Fruit fly (Drosophila melanogaster) whole organism, embryonic: ENCODE measurements around the gene slf.

Source experiments
- Aef1 ChIP-seq: fragments of 200-800 bp; sonication (Bioruptor generic); IDR thresholded peaks from 3 replicates; pipeline ENCODE4 v1.3.6; 2022; ENCODE audit warnings: missing biosample characterization, missing genetic modification characterization
- Atf-2 ChIP-seq: fragments of 200-800 bp; sonication (Bioruptor generic); optimal IDR thresholded peaks from 2 replicates; lab custom pipeline; 2016; ENCODE audit warnings: missing biosample characterization, missing genetic modification characterization
- Bgb ChIP-seq: fragments of 200-800 bp; sonication (Bioruptor generic); IDR thresholded peaks from 2 replicates; pipeline ENCODE4 v1.3.6; 2022; ENCODE audit warnings: missing biosample characterization, missing genetic modification characterization; ENCODE audit not compliant: partially characterized antibody
- CG10565 ChIP-seq: fragments of 200-800 bp; sonication (Bioruptor generic); optimal IDR thresholded peaks from 3 replicates; lab custom pipeline; 2016; ENCODE audit warnings: missing biosample characterization, mild to moderate bottlenecking, missing genetic modification characterization
- CG10959 ChIP-seq: fragments of 200-800 bp; sonication (Bioruptor generic); IDR thresholded peaks from 2 replicates; pipeline ENCODE4 v1.3.6; 2022; ENCODE audit warnings: missing biosample characterization, missing genetic modification characterization
- CG1233 ChIP-seq: fragments of 200-800 bp; sonication (Bioruptor generic); optimal IDR thresholded peaks from 4 replicates; lab custom pipeline; 2018; ENCODE audit warnings: missing biosample characterization, mild to moderate bottlenecking, missing genetic modification characterization
- CG12391 ChIP-seq: fragments of 200-800 bp; sonication (Bioruptor generic); optimal IDR thresholded peaks from 3 replicates; lab custom pipeline; 2018; ENCODE audit warnings: missing biosample characterization, mild to moderate bottlenecking, missing genetic modification characterization, moderate library complexity
- CG14965 ChIP-seq: fragments of 200-800 bp; sonication (Bioruptor generic); optimal IDR thresholded peaks from 2 replicates; lab custom pipeline; 2016; ENCODE audit warnings: missing biosample characterization, missing genetic modification characterization, borderline replicate concordance
- CG16813 ChIP-seq: fragments of 200-800 bp; sonication (Bioruptor generic); IDR thresholded peaks from 3 replicates; pipeline ENCODE4 v1.3.6; 2022; ENCODE audit warnings: missing biosample characterization, missing genetic modification characterization; ENCODE audit not compliant: partially characterized antibody
- CG18262 ChIP-seq: fragments of 200-800 bp; optimal IDR thresholded peaks from 3 replicates; lab custom pipeline; 2019; ENCODE audit warnings: missing biosample characterization, mild to moderate bottlenecking, missing genetic modification characterization, moderate library complexity
- CG1832 ChIP-seq: fragments of 200-800 bp; sonication (Bioruptor generic); optimal IDR thresholded peaks from 2 replicates; lab custom pipeline; 2017; ENCODE audit warnings: missing biosample characterization, mild to moderate bottlenecking, missing genetic modification characterization, inconsistent platforms
- CG18599 ChIP-seq: fragments of 200-800 bp; sonication (Bioruptor generic); optimal IDR thresholded peaks from 3 replicates; lab custom pipeline; 2017; ENCODE audit warnings: missing biosample characterization, missing genetic modification characterization, mild to moderate bottlenecking, moderate library complexity, missing genetic modification reagents
- CG31388 ChIP-seq: fragments of 200-800 bp; sonication (Bioruptor generic); optimal IDR thresholded peaks from 2 replicates; lab custom pipeline; 2016; ENCODE audit warnings: missing biosample characterization, missing genetic modification characterization
- CG4617 ChIP-seq: fragments of 200-800 bp; sonication (Bioruptor generic); optimal IDR thresholded peaks from 3 replicates; lab custom pipeline; 2016; ENCODE audit warnings: missing biosample characterization, missing genetic modification characterization, borderline replicate concordance
- CG5180 ChIP-seq: fragments of 200-800 bp; sonication (Bioruptor generic); optimal IDR thresholded peaks from 3 replicates; lab custom pipeline; 2017; ENCODE audit warnings: missing biosample characterization, missing genetic modification characterization, mild to moderate bottlenecking, moderate library complexity, missing genetic modification reagents
- CG9797 ChIP-seq: fragments of 200-800 bp; sonication (Bioruptor generic); optimal IDR thresholded peaks from 3 replicates; lab custom pipeline; 2018; ENCODE audit warnings: missing biosample characterization, mild to moderate bottlenecking, missing genetic modification characterization
- D19B ChIP-seq: fragments of 200-800 bp; sonication (Bioruptor generic); optimal IDR thresholded peaks from 2 replicates; lab custom pipeline; 2017; ENCODE audit warnings: missing biosample characterization, mild to moderate bottlenecking, missing genetic modification characterization
- ERR ChIP-seq: fragments of 200-800 bp; sonication (Bioruptor generic); optimal IDR thresholded peaks from 2 replicates; lab custom pipeline; 2016; ENCODE audit warnings: missing biosample characterization, missing genetic modification characterization
- Fer2 ChIP-seq: fragments of 200-800 bp; sonication (Bioruptor generic); optimal IDR thresholded peaks from 2 replicates; lab custom pipeline; 2018; ENCODE audit warnings: missing biosample characterization, mild to moderate bottlenecking, missing genetic modification characterization, moderate library complexity
- H2.0 ChIP-seq: fragments of 200-800 bp; sonication (Bioruptor generic); IDR thresholded peaks from 2 replicates; pipeline ENCODE4 v1.3.6; 2022; ENCODE audit warnings: missing biosample characterization, missing genetic modification characterization
- HLH3B ChIP-seq: fragments of 200-800 bp; sonication (Bioruptor generic); IDR thresholded peaks from 2 replicates; pipeline ENCODE4 v1.3.6; 2022; ENCODE audit warnings: missing biosample characterization, missing genetic modification characterization
- HLHmδ ChIP-seq: fragments of 200-800 bp; sonication (Bioruptor generic); optimal IDR thresholded peaks from 2 replicates; lab custom pipeline; 2018; ENCODE audit warnings: missing biosample characterization, mild to moderate bottlenecking, missing genetic modification characterization, moderate library complexity
- Med ChIP-seq: fragments of 200-800 bp; sonication (Bioruptor generic); peaks from one replicate; lab custom pipeline; 2016; ENCODE audit warnings: missing biosample characterization, missing genetic modification characterization, mild to moderate bottlenecking, inconsistent platforms, moderate library complexity
- Mes4 ChIP-seq: fragments of 200-800 bp; sonication (Bioruptor generic); optimal IDR thresholded peaks from 2 replicates; lab custom pipeline; 2016; ENCODE audit warnings: missing biosample characterization, missing genetic modification characterization
- Pdp1 ChIP-seq, 2 experiments: fragments of 200-800 bp; sonication (Bioruptor generic); optimal IDR thresholded peaks; 3 replicates each; lab custom pipeline; 2016; ENCODE audit warnings: missing biosample characterization in 2 of 2, missing genetic modification characterization in 2 of 2, mild to moderate bottlenecking in 1 of 2, moderate library complexity in 1 of 2
- Stat92E ChIP-seq, 3 experiments: fragments of >200 bp in 2 of 3; fragments of 200-800 bp in 1 of 3; sonication (Bioruptor generic) in 1 of 3; optimal IDR thresholded peaks; 2 replicates each; lab custom pipeline; 2017 to 2019; ENCODE audit warnings: missing biosample characterization in 3 of 3, missing genetic modification characterization in 3 of 3, mild to moderate bottlenecking in 1 of 3, moderate library complexity in 1 of 3
- Xrp1 ChIP-seq: fragments of 200-800 bp; sonication (Bioruptor generic); IDR thresholded peaks from 2 replicates; pipeline ENCODE4 v1.3.6; 2022; ENCODE audit warnings: missing biosample characterization, missing genetic modification characterization
- bowl ChIP-seq: fragments of 200-800 bp; sonication (Bioruptor generic); IDR thresholded peaks from 2 replicates; pipeline ENCODE4 v1.3.6; 2022; ENCODE audit warnings: missing biosample characterization, missing genetic modification characterization
- chif ChIP-seq, 2 experiments: fragments of 200-800 bp; sonication (Bioruptor generic); optimal IDR thresholded peaks; 3 replicates each; lab custom pipeline; 2016; ENCODE audit warnings: missing biosample characterization in 2 of 2, missing genetic modification characterization in 2 of 2
- chm ChIP-seq: fragments of 200-800 bp; sonication (Bioruptor generic); IDR thresholded peaks from 2 replicates; pipeline ENCODE4 v1.3.6; 2022; ENCODE audit warnings: missing biosample characterization, missing genetic modification characterization
- ci ChIP-seq: fragments of 200-800 bp; sonication (Bioruptor generic); IDR thresholded peaks from 3 replicates; pipeline ENCODE4 v1.3.6; 2022; ENCODE audit warnings: missing biosample characterization, missing genetic modification characterization
- crc ChIP-seq: fragments of 200-800 bp; sonication (Bioruptor generic); optimal IDR thresholded peaks from 2 replicates; lab custom pipeline; 2016; ENCODE audit warnings: missing biosample characterization, missing genetic modification characterization
- cwo ChIP-seq: fragments of 200-800 bp; sonication (Bioruptor generic); optimal IDR thresholded peaks from 3 replicates; lab custom pipeline; 2017; ENCODE audit warnings: missing biosample characterization, missing genetic modification characterization, mild to moderate bottlenecking, moderate library complexity, missing genetic modification reagents
- da ChIP-seq: fragments of 200-800 bp; sonication (Bioruptor generic); optimal IDR thresholded peaks from 2 replicates; lab custom pipeline; 2016; ENCODE audit warnings: missing biosample characterization, missing genetic modification characterization
- dpn ChIP-seq, 2 experiments: fragments of 200-800 bp; sonication (Bioruptor generic); optimal IDR thresholded peaks; 3 replicates each; lab custom pipeline; 2016; ENCODE audit warnings: missing biosample characterization in 2 of 2, missing genetic modification characterization in 2 of 2
- ems ChIP-seq: fragments of 200-800 bp; sonication (Bioruptor generic); optimal IDR thresholded peaks from 3 replicates; lab custom pipeline; 2016; ENCODE audit warnings: missing biosample characterization, missing genetic modification characterization
- gem ChIP-seq: fragments of 200-800 bp; sonication (Bioruptor generic); optimal IDR thresholded peaks from 2 replicates; lab custom pipeline; 2019; ENCODE audit warnings: missing biosample characterization, mild to moderate bottlenecking, missing genetic modification characterization, moderate library complexity
- klu ChIP-seq: fragments of 200-800 bp; sonication (Bioruptor generic); IDR thresholded peaks from 2 replicates; pipeline ENCODE4 v1.3.6; 2022; ENCODE audit warnings: missing biosample characterization, missing genetic modification characterization
- kni ChIP-seq: fragments of 200-800 bp; sonication (Bioruptor generic); optimal IDR thresholded peaks from 3 replicates; lab custom pipeline; 2017; ENCODE audit warnings: mild to moderate bottlenecking, missing biosample characterization, missing genetic modification reagents, missing genetic modification characterization
- lov ChIP-seq, 2 experiments: fragments of 200-800 bp in 1 of 2; fragments of >200 bp in 1 of 2; sonication (Bioruptor generic) in 1 of 2; IDR thresholded peaks in 1 of 2; optimal IDR thresholded peaks in 1 of 2; 2 replicates in 1 of 2; 3 replicates in 1 of 2; pipeline versions ENCODE4 v1.3.6 to Lab custom; 2017 to 2022; ENCODE audit warnings: missing biosample characterization in 1 of 2, missing genetic modification characterization in 1 of 2
- pfk ChIP-seq: fragments of 200-800 bp; sonication (Bioruptor generic); optimal IDR thresholded peaks from 2 replicates; lab custom pipeline; 2018; ENCODE audit warnings: missing biosample characterization, mild to moderate bottlenecking, missing genetic modification characterization, moderate library complexity
- ranshi ChIP-seq: fragments of 200-800 bp; sonication (Bioruptor generic); IDR thresholded peaks from 2 replicates; pipeline ENCODE4 v1.3.6; 2022; ENCODE audit warnings: missing biosample characterization, missing genetic modification characterization
- sd ChIP-seq: fragments of 200-800 bp; sonication (Bioruptor generic); optimal IDR thresholded peaks from 3 replicates; lab custom pipeline; 2018; ENCODE audit warnings: missing biosample characterization, mild to moderate bottlenecking, missing genetic modification characterization, moderate library complexity
- seq ChIP-seq: fragments of 200-800 bp; sonication (Bioruptor generic); IDR thresholded peaks from 2 replicates; pipeline ENCODE4 v1.3.6; 2022; ENCODE audit warnings: missing biosample characterization, missing genetic modification characterization
- shn ChIP-seq: fragments of 200-800 bp; sonication (Bioruptor generic); optimal IDR thresholded peaks from 3 replicates; lab custom pipeline; 2016; ENCODE audit warnings: missing biosample characterization, missing genetic modification characterization
- sug ChIP-seq: fragments of 200-800 bp; optimal IDR thresholded peaks from 2 replicates; lab custom pipeline; 2019; ENCODE audit warnings: missing biosample characterization, mild to moderate bottlenecking, missing genetic modification characterization, moderate library complexity
- tna ChIP-seq: fragments of 200-800 bp; sonication (Bioruptor generic); IDR thresholded peaks from 2 replicates; pipeline ENCODE4 v1.3.6; 2022; ENCODE audit warnings: missing biosample characterization, missing genetic modification characterization; ENCODE audit not compliant: partially characterized antibody
- usp ChIP-seq: fragments of >200 bp; optimal IDR thresholded peaks from 2 replicates; lab custom pipeline; 2017; ENCODE audit warnings: missing biosample characterization, missing genetic modification characterization
- zf30C ChIP-seq: fragments of 200-800 bp; sonication (Bioruptor generic); optimal IDR thresholded peaks from 3 replicates; lab custom pipeline; 2018; ENCODE audit warnings: missing biosample characterization, mild to moderate bottlenecking, missing genetic modification characterization

Gene slf

dm6 chr2L:4850356-4850755, 48.6 kb upstream of the slf start, which contains the start of the genes mRpS2 and Mon1 (continued):
- TF ChIP-seq CG31388 (GFP tag; lab: Kevin White, UChicago) (peak; percentile 78), H2.0 (peak; percentile 95), cwo (GFP tag; lab: Kevin White, UChicago) (peak; percentile 91), ems (GFP tag; lab: Kevin White, UChicago) (peak; percentile 83), da (peak; percentile 37), Xrp1 (GFP tag; lab: Robert Waterston, UW) (peak; percentile 98), lov (optimal IDR thresholded peaks at IDR 0.05; lab: Kevin White, UChicago) (no peak), lov (GFP tag; IDR thresholded peaks at IDR 0.05; lab: Robert Waterston, UW) (peak; percentile 93), ERR (peak; percentile 78), ranshi (GFP tag; lab: Robert Waterston, UW) (peak; percentile 96), sd (tag; lab: Kevin White, UChicago) (no peak), Pdp1 (GFP tag; optimal IDR thresholded peaks at IDR 0.05; lab: Kevin White, UChicago) (peak; percentile 76 to 77), CG14965 (no peak), Med (GFP tag; lab: Kevin White, UChicago) (peak; percentile 96), Fer2 (tag; lab: Kevin White, UChicago) (peak; percentile 93), gem (tag; lab: Kevin White, UChicago) (peak; percentile 99), usp (GFP tag; lab: Kevin White, UChicago) (no peak), shn (GFP tag; lab: Kevin White, UChicago) (peak; percentile 57), CG16813 (no peak; the same call in 2 of the 3 replicates), Stat92E (GFP tag; optimal IDR thresholded peaks at IDR 0.05; lab: Kevin White, UChicago) (no peak), CG12391 (peak; percentile 98), CG9797 (GFP tag; lab: Kevin White, UChicago) (peak; percentile 16), Mes4 (GFP tag; lab: Kevin White, UChicago) (peak; percentile 23), pfk (GFP tag; lab: Kevin White, UChicago) (peak; percentile 27), ci (peak; percentile 96), crc (GFP tag; lab: Kevin White, UChicago) (peak; percentile 24), Bgb (GFP tag; lab: Robert Waterston, UW) (no peak), D19B (GFP tag; lab: Kevin White, UChicago) (peak; percentile 87), chm (peak; percentile 71), kni (GFP tag; lab: Kevin White, UChicago) (peak; percentile 20), zf30C (GFP tag; lab: Kevin White, UChicago) (no peak), HLHmδ (GFP tag; lab: Kevin White, UChicago) (no peak), HLH3B (peak; percentile 95), CG10959 (GFP tag; lab: Robert Waterston, UW) (peak; percentile 83), dpn (GFP tag; optimal IDR thresholded peaks at IDR 0.05; lab: Kevin White, UChicago) (peak; percentile 85 to 96), CG4617 (peak; percentile 93), CG10565 (GFP tag; lab: Kevin White, UChicago) (peak; percentile 3), sug (tag; lab: Kevin White, UChicago) (peak; percentile 91), Atf-2 (peak; percentile 76), CG18599 (GFP tag; lab: Kevin White, UChicago) (peak; percentile 97), Aef1 (GFP tag; lab: Robert Waterston, UW) (peak; percentile 96), CG18262 (tag; lab: Kevin White, UChicago) (peak; percentile 96), tna (GFP tag; lab: Robert Waterston, UW) (no peak), CG5180 (GFP tag; lab: Kevin White, UChicago) (peak; percentile 74), CG1233 (GFP tag; lab: Kevin White, UChicago) (peak; percentile 94), CG1832 (GFP tag; lab: Kevin White, UChicago) (no peak), bowl (GFP tag; lab: Robert Waterston, UW) (peak; percentile 92), seq (GFP tag; lab: Robert Waterston, UW) (peak; percentile 90), klu (GFP tag; lab: Robert Waterston, UW) (peak; percentile 89), chif (GFP tag; optimal IDR thresholded peaks at IDR 0.05; lab: Kevin White, UChicago) (peak; percentile 72 to 78)
